Worm (Caenorhabditis elegans): ENCODE results near the gene cup-16.

The cup-16 gene

ce11 chrII:8730960-8731693 is 24.2 kb downstream of the cup-16 start:
- TF ChIP-seq ceh-79 (tag; optimal IDR thresholded peaks at IDR 0.05) (no peak), let-526 (GFP tag; IDR thresholded peaks at IDR 0.05) (no peak), hlh-26 (GFP tag; conservative IDR thresholded peaks at IDR 0.05) (no peak), F33H1.4 (GFP tag; IDR thresholded peaks at IDR 0.05) (no peak)

- TF ChIP-seq T07F8.4 (tag; optimal IDR thresholded peaks at IDR 0.05) (no peak), hmg-20 (GFP tag; IDR thresholded peaks at IDR 0.05) (no peak), B0336.3 (GFP tag; IDR thresholded peaks at IDR 0.05) (no peak), tbp1 (GFP tag; optimal IDR thresholded peaks at IDR 0.05) (no peak), chd-7 (tag; optimal IDR thresholded peaks at IDR 0.05) (no peak), C06A6.2 (GFP tag; conservative IDR thresholded peaks at IDR 0.05) (no peak), madf-3 (GFP tag; IDR thresholded peaks at IDR 0.05) (no peak), ztf-28 (GFP tag; IDR thresholded peaks at IDR 0.05) (no peak)
These were observed 24.8 kb downstream of the cup-16 start for ce11 chrII:8731736-8732229.

ce11 chrII:8732339-8733100 is 25.6 kb downstream of the cup-16 start, which contains the start of gene rol-6:
Gene rol-6 (plus strand): TSS chrII:8733050.
- TF ChIP-seq bed-1 (GFP tag; IDR thresholded peaks at IDR 0.05) (no peak), athp-1 (tag; optimal IDR thresholded peaks at IDR 0.05) (no peak), ceh-27 (GFP tag; optimal IDR thresholded peaks at IDR 0.05) (no peak), F22D6.2 (tag; optimal IDR thresholded peaks at IDR 0.05) (no peak), Y53F4B.3 (GFP tag; IDR thresholded peaks at IDR 0.05) (no peak), mes-4 (tag; optimal IDR thresholded peaks at IDR 0.05) (no peak), akir-1 (GFP tag; optimal IDR thresholded peaks at IDR 0.05) (no peak), F49E8.2 (tag; optimal IDR thresholded peaks at IDR 0.05; ENCODE audit: insufficient read depth) (no peak), B0019.2 (GFP tag; conservative IDR thresholded peaks at IDR 0.05) (no peak), nhr-90 (tag; optimal IDR thresholded peaks at IDR 0.05) (no peak), K12H6.12 (tag; optimal IDR thresholded peaks at IDR 0.05) (no peak), ceh-79 (tag; optimal IDR thresholded peaks at IDR 0.05) (no peak), K11D2.4 (GFP tag; IDR thresholded peaks at IDR 0.05) (no peak), mcd-1 (GFP tag; IDR thresholded peaks at IDR 0.05) (no peak), Y56A3A.18 (GFP tag; IDR thresholded peaks at IDR 0.05) (no peak), egrh-3 (GFP tag; IDR thresholded peaks at IDR 0.05) (no peak), lag-1 (GFP tag; IDR thresholded peaks at IDR 0.05) (no peak), Y95B8A.8 (GFP tag; IDR thresholded peaks at IDR 0.05) (no peak)

ce11 chrII:8733627-8734026 is 26.7 kb downstream of the cup-16 start:
- TF ChIP-seq zfh-2 (GFP tag; conservative IDR thresholded peaks at IDR 0.05) = peak; percentile 87
- no peak for TF ChIP-seq lsy-27 (tag; optimal IDR thresholded peaks at IDR 0.05; ENCODE audit: borderline replicate concordance, insufficient read depth)
- TF ChIP-seq pha-4 (tag; optimal IDR thresholded peaks at IDR 0.05) = no peak
- no peak for TF ChIP-seq T07F8.4 (tag; optimal IDR thresholded peaks at IDR 0.05)
- TF ChIP-seq egrh-3 (GFP tag; IDR thresholded peaks at IDR 0.05) = peak; percentile 68; the same call in 1 of the 2 replicates

Data from whole organism, young adult.